Worm (Caenorhabditis elegans): ENCODE data around the gene F32G8.3.

Gene F32G8.3

DNA sequence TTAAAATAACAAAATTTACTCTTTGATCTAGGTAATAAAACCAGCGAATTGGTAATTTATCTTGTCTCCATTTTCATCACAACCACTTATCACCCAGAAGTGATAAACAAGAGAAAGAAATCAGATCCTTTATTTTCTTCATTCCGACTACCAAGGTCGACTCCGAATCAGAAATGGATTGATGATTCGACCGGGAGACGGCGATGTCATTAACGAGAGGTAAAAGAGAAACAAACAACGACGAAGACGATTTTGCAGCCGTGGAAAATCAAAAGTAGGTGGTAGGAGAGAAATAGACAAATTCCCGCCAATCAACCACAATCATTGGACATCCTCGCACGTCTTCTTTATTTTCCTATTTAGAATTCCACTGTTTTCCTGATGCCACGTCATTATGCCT is 2.0 kb upstream of the F32G8.3 start:
- TF ChIP-seq ztf-3 (GFP tag; optimal IDR thresholded peaks at IDR 0.05) (no peak), madf-8 (GFP tag; conservative IDR thresholded peaks at IDR 0.05) (no peak), hsf-1 (GFP tag; IDR thresholded peaks at IDR 0.05) (no peak), F10E7.11 (tag; optimal IDR thresholded peaks at IDR 0.05) (no peak), snpc-1.1 (tag; optimal IDR thresholded peaks at IDR 0.05; ENCODE audit: insufficient read depth) (no peak), him-1 (tag; optimal IDR thresholded peaks at IDR 0.05) (no peak), Y95B8A.8 (GFP tag; IDR thresholded peaks at IDR 0.05) (no peak), rcor-1 (GFP tag; IDR thresholded peaks at IDR 0.05) (no peak), gei-17 (GFP tag; optimal IDR thresholded peaks at IDR 0.05) (no peak)

DNA sequence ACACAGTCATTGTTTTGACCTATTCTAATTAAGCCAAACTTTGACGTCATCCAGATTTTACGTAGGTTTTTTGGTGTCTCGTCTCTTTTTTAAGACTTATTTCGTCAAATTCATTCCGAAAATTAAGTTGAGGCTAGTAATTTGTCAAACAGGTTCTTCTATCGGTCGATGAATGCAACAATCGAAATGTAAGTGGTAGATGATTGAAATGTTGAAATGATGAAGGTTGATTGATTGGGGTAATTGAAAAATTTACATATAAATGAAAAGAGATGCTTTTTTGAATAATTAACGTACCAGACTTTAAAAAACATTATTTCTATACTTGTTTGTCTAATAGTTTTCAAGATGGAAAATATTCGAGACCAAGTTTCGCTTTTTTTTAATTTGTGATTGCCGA is 1.2 kb upstream of the F32G8.3 start:
- no peak for TF ChIP-seq efl-1 (GFP tag; optimal IDR thresholded peaks at IDR 0.05)
- no peak for TF ChIP-seq snpc-1.3 (tag; optimal IDR thresholded peaks at IDR 0.05; ENCODE audit: insufficient read depth)
- TF ChIP-seq snpc-3.4 (tag; optimal IDR thresholded peaks at IDR 0.05) = no peak
- no peak for TF ChIP-seq F37B4.10 (GFP tag; IDR thresholded peaks at IDR 0.05)
- no peak for TF ChIP-seq somi-1 (GFP tag; optimal IDR thresholded peaks at IDR 0.05)
- no peak for TF ChIP-seq ztf-28 (GFP tag; IDR thresholded peaks at IDR 0.05)
- TF ChIP-seq chd-7 (tag; optimal IDR thresholded peaks at IDR 0.05) = no peak
- TF ChIP-seq Y79H2A.3 (GFP tag; conservative IDR thresholded peaks at IDR 0.05) = no peak
- no peak for TF ChIP-seq athp-1 (tag; optimal IDR thresholded peaks at IDR 0.05)
- TF ChIP-seq hmg-20 (GFP tag; IDR thresholded peaks at IDR 0.05) = no peak
- no peak for TF ChIP-seq nfya-2 (GFP tag; IDR thresholded peaks at IDR 0.05)
- no peak for TF ChIP-seq gei-17 (GFP tag; optimal IDR thresholded peaks at IDR 0.05)
- TF ChIP-seq F57C9.4 (tag; optimal IDR thresholded peaks at IDR 0.05) = no peak
- TF ChIP-seq F33H1.4 (GFP tag; IDR thresholded peaks at IDR 0.05) = no peak
- no peak for TF ChIP-seq sdz-38 (tag; optimal IDR thresholded peaks at IDR 0.05)
- TF ChIP-seq mcd-1 (GFP tag; IDR thresholded peaks at IDR 0.05) = no peak
- TF ChIP-seq K11D2.4 (GFP tag; IDR thresholded peaks at IDR 0.05) = no peak
- no peak for TF ChIP-seq aptf-3 (GFP tag; IDR thresholded peaks at IDR 0.05)
- TF ChIP-seq attf-5 (GFP tag; optimal IDR thresholded peaks at IDR 0.05) = no peak

DNA sequence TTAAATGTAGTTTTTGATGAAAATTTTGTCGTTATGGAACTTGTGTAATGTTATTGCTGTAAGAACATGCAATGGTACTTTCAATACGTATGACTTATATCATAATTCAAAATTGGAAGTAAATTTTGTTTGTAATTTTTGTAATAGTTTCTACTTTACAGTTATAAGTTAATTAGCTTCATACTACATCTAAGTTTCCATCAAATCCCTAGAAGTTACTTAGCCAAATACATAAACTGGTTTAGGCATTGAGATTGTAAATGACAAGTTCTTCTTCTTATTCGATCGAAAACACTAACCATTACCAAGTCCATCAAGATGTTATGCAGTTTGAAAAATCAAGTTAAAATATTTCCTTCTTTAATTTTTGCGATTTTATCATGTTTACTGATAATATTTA is 5.4 kb downstream of the F32G8.3 start, which contains the start of gene F32G8.2:
TSS of gene F32G8.2 (plus strand) at position 301 of the 400 bp plus-strand sequence.
- TF ChIP-seq B0336.3 (GFP tag; IDR thresholded peaks at IDR 0.05) (no peak), attf-6 (GFP tag; IDR thresholded peaks at IDR 0.05) (no peak), D2030.7 (GFP tag; IDR thresholded peaks at IDR 0.05) (no peak), sea-2 (GFP tag; IDR thresholded peaks at IDR 0.05) (no peak), lag-1 (GFP tag; IDR thresholded peaks at IDR 0.05) (no peak), rec-8 (tag; optimal IDR thresholded peaks at IDR 0.05) (no peak), nfya-2 (GFP tag; IDR thresholded peaks at IDR 0.05) (no peak), egl-44 (GFP tag; IDR thresholded peaks at IDR 0.05) (no peak)

DNA sequence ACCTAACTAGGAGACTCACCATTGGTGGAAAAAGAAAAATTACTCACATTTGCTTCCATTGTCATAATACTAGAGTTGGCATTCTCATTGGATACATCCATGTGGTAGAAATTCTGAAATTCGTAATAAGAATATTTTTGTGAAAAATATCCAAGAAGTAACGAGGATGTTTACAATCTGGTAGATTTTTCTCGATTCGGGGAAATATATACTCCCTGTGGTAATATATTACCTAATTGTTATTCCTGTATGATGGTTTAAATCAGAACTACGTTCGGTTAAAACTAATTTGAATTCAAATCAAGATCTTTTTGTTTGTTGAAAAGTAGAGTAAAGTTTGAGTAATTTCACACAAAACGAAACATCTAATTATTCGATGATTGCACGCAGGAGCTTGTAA is 6.2 kb downstream of the F32G8.3 start, which contains the start of gene srd-34:
TSS of gene srd-34 (minus strand) at position 101 of the 400 bp plus-strand sequence.
- TF ChIP-seq unc-130 (GFP tag; optimal IDR thresholded peaks at IDR 0.05) = no peak
- no peak for TF ChIP-seq tbx-9 (tag; optimal IDR thresholded peaks at IDR 0.05; ENCODE audit: borderline replicate concordance)
- TF ChIP-seq nhr-80 (tag; optimal IDR thresholded peaks at IDR 0.05) = no peak
- no peak for TF ChIP-seq F10E7.11 (tag; optimal IDR thresholded peaks at IDR 0.05)
- TF ChIP-seq lsy-27 (tag; optimal IDR thresholded peaks at IDR 0.05; ENCODE audit: borderline replicate concordance, insufficient read depth) = no peak
- no peak for TF ChIP-seq somi-1 (GFP tag; optimal IDR thresholded peaks at IDR 0.05)
- no peak for TF ChIP-seq snpc-1.3 (tag; optimal IDR thresholded peaks at IDR 0.05; ENCODE audit: insufficient read depth)
- TF ChIP-seq Y56A3A.18 (GFP tag; IDR thresholded peaks at IDR 0.05) = no peak
- no peak for TF ChIP-seq hmg-20 (GFP tag; IDR thresholded peaks at IDR 0.05)
